Fruit fly (Drosophila melanogaster) whole organism, wandering third instar larva: ENCODE measurements around the gene CG10993.

ENCODE experiments used
- br ChIP-seq: fragments of 200-800 bp; sonication (Bioruptor generic); optimal IDR thresholded peaks from 2 replicates; lab custom pipeline; 2016; ENCODE audit warnings: missing biosample characterization, missing genetic modification characterization
- dmrt93B ChIP-seq: fragments of 200-800 bp; sonication (Bioruptor generic); optimal IDR thresholded peaks from 2 replicates; lab custom pipeline; 2018; ENCODE audit warnings: missing biosample characterization, mild to moderate bottlenecking, missing genetic modification characterization
- dsf ChIP-seq: sonication (Bioruptor generic); optimal IDR thresholded peaks from 2 replicates; lab custom pipeline; 2016; ENCODE audit warnings: missing biosample characterization, missing genetic modification characterization, borderline replicate concordance
- jim ChIP-seq: fragments of 175-275, 200-325 bp; sonication (Bioruptor generic); optimal IDR thresholded peaks from 2 replicates; lab custom pipeline; 2016; ENCODE audit warnings: missing biosample characterization, mild to moderate bottlenecking, missing genetic modification characterization

DNA sequence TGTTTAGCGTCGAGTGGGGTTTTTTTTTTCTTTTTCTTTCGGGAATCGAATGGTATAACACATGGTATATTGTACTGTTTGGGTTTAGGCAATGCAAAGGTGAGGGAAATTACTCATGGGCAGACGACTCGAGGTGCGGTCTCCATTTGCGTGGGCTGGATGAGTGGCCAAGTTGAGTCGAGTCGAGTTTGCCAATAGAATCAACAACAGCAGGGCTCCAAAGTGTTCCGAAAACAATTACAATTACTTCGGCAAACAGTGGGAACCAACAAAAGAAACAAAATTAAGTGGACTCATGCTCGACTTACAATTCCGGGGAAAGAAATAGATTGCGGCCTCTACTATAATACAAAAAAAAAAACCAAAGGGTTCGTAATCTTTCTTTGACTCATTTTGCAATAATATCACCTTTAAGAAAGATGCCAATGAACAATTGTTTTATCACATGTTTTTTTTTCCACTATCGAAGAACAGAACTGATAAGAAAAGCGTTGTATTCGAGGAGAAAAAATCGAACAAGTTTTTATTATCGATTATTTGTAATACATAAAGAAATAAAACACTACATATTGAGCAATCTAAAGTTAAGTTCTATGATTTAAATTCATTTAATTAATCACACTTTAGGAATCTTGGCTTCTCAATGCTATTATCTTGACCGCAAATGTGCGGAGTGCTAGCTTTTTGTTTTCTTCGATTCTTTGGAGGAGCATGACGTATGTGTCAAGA is 29.6 kb upstream of the CG10993 start:
- no peak for TF ChIP-seq jim (GFP tag; lab: Kevin White, UChicago)
- no peak for TF ChIP-seq dsf
- no peak for TF ChIP-seq br (GFP tag; lab: Kevin White, UChicago)
- no peak for TF ChIP-seq dmrt93B
